Worm (Caenorhabditis elegans) whole organism, L4 larva: ENCODE results near the gene eef-1B.2.

ENCODE experiments used
- D1046.2 ChIP-seq: fragments of 200-800 bp; sonication (Bioruptor generic); IDR thresholded peaks from 2 replicates; pipeline ENCODE4 v1.3.6; 2022; ENCODE audit warnings: missing genetic modification characterization, missing compliant biosample characterization
- R02D3.7 ChIP-seq: fragments of 150-350 bp; sonication (generic microtip); optimal IDR thresholded peaks from 3 replicates; lab custom pipeline; 2014; ENCODE audit warnings: missing biosample characterization, missing genetic modification characterization
- T26A8.4 ChIP-seq: fragments of 200-800 bp; sonication (Bioruptor generic); IDR thresholded peaks from 2 replicates; pipeline ENCODE4 v1.3.6; 2022; ENCODE audit warnings: missing genetic modification characterization, missing compliant biosample characterization
- aha-1 ChIP-seq: fragments of 150-350 bp; peaks from one replicate; lab custom pipeline; 2014; ENCODE audit warnings: missing biosample characterization, missing genetic modification characterization
- ama-1 ChIP-seq: fragments of 150-350 bp; optimal IDR thresholded peaks from 2 replicates; lab custom pipeline; 2014; ENCODE audit warnings: inconsistent platforms, mixed read lengths
- ceh-28 ChIP-seq: fragments of 150-350 bp; optimal IDR thresholded peaks from 2 replicates; lab custom pipeline; 2014; ENCODE audit warnings: missing biosample characterization, missing genetic modification reagents, missing genetic modification characterization
- ceh-82 ChIP-seq: sonication (generic microtip); optimal IDR thresholded peaks from 2 replicates; lab custom pipeline; 2017; ENCODE audit warnings: missing biosample characterization, missing genetic modification characterization
- daf-16 ChIP-seq, 3 experiments: sonication (generic microtip); optimal IDR thresholded peaks; 2 replicates each; lab custom pipeline; 2016 to 2017; ENCODE audit warnings: missing genetic modification characterization in 3 of 3, missing genetic modification reagents in 3 of 3, mild to moderate bottlenecking in 2 of 3, missing compliant biosample characterization in 2 of 3, missing biosample characterization in 1 of 3, moderate library complexity in 1 of 3
- daf-19 ChIP-seq: fragments of 200-800 bp; sonication (Bioruptor generic); conservative IDR thresholded peaks from 2 replicates; pipeline ENCODE4 v1.3.6; 2022; ENCODE audit warnings: missing genetic modification characterization, missing compliant biosample characterization
- daf-8 ChIP-seq: fragments of 200-800 bp; sonication (Bioruptor generic); IDR thresholded peaks from 2 replicates; pipeline ENCODE4 v1.3.6; 2022; ENCODE audit warnings: missing genetic modification characterization, missing compliant biosample characterization
- dmd-8 ChIP-seq: fragments of 200-800 bp; sonication (Bioruptor generic); IDR thresholded peaks from 2 replicates; pipeline ENCODE4 v1.3.6; 2022; ENCODE audit warnings: missing genetic modification characterization, missing compliant biosample characterization
- egl-43 ChIP-seq: fragments of 200-800 bp; sonication (Bioruptor generic); IDR thresholded peaks from 2 replicates; pipeline ENCODE4 v1.3.6; 2022; ENCODE audit warnings: missing genetic modification reagents, missing genetic modification characterization, missing compliant biosample characterization
- gei-8 ChIP-seq: fragments of 200-800 bp; sonication (Bioruptor generic); optimal IDR thresholded peaks from 2 replicates; lab custom pipeline; 2018; ENCODE audit warnings: mild to moderate bottlenecking, missing genetic modification characterization, missing compliant biosample characterization
- hif-1 ChIP-seq, 2 experiments: sonication (generic microtip); optimal IDR thresholded peaks; 2 replicates each; lab custom pipeline; 2016 to 2017; ENCODE audit warnings: missing compliant biosample characterization in 2 of 2, missing genetic modification characterization in 2 of 2, missing genetic modification reagents in 2 of 2, missing genotype in 2 of 2, mild to moderate bottlenecking in 1 of 2
- hmg-1.1 ChIP-seq: fragments of 200-800 bp; sonication (Bioruptor generic); IDR thresholded peaks from 2 replicates; pipeline ENCODE4 v1.3.6; 2022; ENCODE audit warnings: missing genetic modification reagents, missing genetic modification characterization, missing compliant biosample characterization
- lim-7 ChIP-seq: fragments of 200-800 bp; sonication (Bioruptor generic); IDR thresholded peaks from 2 replicates; pipeline ENCODE4 v1.3.6; 2022; ENCODE audit warnings: missing genetic modification characterization, missing compliant biosample characterization
- lin-1 ChIP-seq: fragments of 200-800 bp; sonication (Bioruptor generic); IDR thresholded peaks from 2 replicates; pipeline ENCODE4 v1.3.6; 2022; ENCODE audit warnings: missing genetic modification reagents, missing genetic modification characterization, missing compliant biosample characterization
- lin-13 ChIP-seq: fragments of 150-350 bp; optimal IDR thresholded peaks from 2 replicates; lab custom pipeline; 2014; ENCODE audit warnings: missing biosample characterization, missing genetic modification reagents, missing genetic modification characterization
- lin-38 ChIP-seq: fragments of 200-800 bp; sonication (Bioruptor generic); IDR thresholded peaks from 2 replicates; pipeline ENCODE4 v1.3.6; 2022; ENCODE audit warnings: missing genetic modification reagents, missing genetic modification characterization, missing compliant biosample characterization
- madf-5 ChIP-seq, 2 experiments: fragments of 200-800 bp; sonication (Bioruptor generic); IDR thresholded peaks; 2 replicates each; pipeline ENCODE4 v1.3.6; 2022; ENCODE audit warnings: missing compliant biosample characterization in 2 of 2, missing genetic modification characterization in 2 of 2
- mdl-1 ChIP-seq, 2 experiments: fragments of 150-350 bp in 1 of 2; sonication (generic microtip) in 1 of 2; optimal IDR thresholded peaks; 2 replicates each; lab custom pipeline; 2014 to 2017; ENCODE audit warnings: missing biosample characterization in 2 of 2, missing genetic modification characterization in 2 of 2
- mxl-2 ChIP-seq: fragments of 200-800 bp; sonication (Bioruptor generic); conservative IDR thresholded peaks from 2 replicates; pipeline ENCODE4 v1.3.6; 2022; ENCODE audit warnings: missing genetic modification reagents, missing genetic modification characterization, missing compliant biosample characterization
- nhr-11 ChIP-seq: fragments of 150-350 bp; optimal IDR thresholded peaks from 2 replicates; lab custom pipeline; 2014; ENCODE audit warnings: missing biosample characterization, missing genetic modification characterization
- nhr-28 ChIP-seq: fragments of 150-350 bp; optimal IDR thresholded peaks from 2 replicates; lab custom pipeline; 2014; ENCODE audit warnings: missing biosample characterization, missing genetic modification characterization
- nhr-6 ChIP-seq: fragments of 150-350 bp; optimal IDR thresholded peaks from 2 replicates; lab custom pipeline; 2014; ENCODE audit warnings: missing biosample characterization, missing genetic modification characterization
- nhr-76 ChIP-seq: fragments of 150-350 bp; optimal IDR thresholded peaks from 2 replicates; lab custom pipeline; 2014; ENCODE audit warnings: missing biosample characterization, missing genetic modification characterization
- set-16 ChIP-seq: fragments of 200-800 bp; sonication (Bioruptor generic); IDR thresholded peaks from 2 replicates; pipeline ENCODE4 v1.3.6; 2022; ENCODE audit warnings: missing genetic modification reagents, missing genetic modification characterization, missing compliant biosample characterization
- snpc-1.2 ChIP-seq: fragments of 200-800 bp; sonication (Bioruptor generic); IDR thresholded peaks from 2 replicates; pipeline ENCODE4 v1.3.6; 2022; ENCODE audit warnings: missing genetic modification reagents, missing genetic modification characterization, missing compliant biosample characterization
- unc-39 ChIP-seq: sonication (generic microtip); optimal IDR thresholded peaks from 2 replicates; lab custom pipeline; 2017; ENCODE audit warnings: missing biosample characterization, missing genetic modification characterization
- zfp-3 ChIP-seq: fragments of 200-800 bp; sonication (Bioruptor generic); conservative IDR thresholded peaks from 2 replicates; pipeline ENCODE4 v1.3.6; 2022; ENCODE audit warnings: missing genetic modification reagents, missing genetic modification characterization, missing compliant biosample characterization
- ztf-11 ChIP-seq: fragments of 150-350 bp; optimal IDR thresholded peaks from 2 replicates; lab custom pipeline; 2014; ENCODE audit warnings: missing biosample characterization, missing genetic modification characterization

eef-1B.2 gene

DNA sequence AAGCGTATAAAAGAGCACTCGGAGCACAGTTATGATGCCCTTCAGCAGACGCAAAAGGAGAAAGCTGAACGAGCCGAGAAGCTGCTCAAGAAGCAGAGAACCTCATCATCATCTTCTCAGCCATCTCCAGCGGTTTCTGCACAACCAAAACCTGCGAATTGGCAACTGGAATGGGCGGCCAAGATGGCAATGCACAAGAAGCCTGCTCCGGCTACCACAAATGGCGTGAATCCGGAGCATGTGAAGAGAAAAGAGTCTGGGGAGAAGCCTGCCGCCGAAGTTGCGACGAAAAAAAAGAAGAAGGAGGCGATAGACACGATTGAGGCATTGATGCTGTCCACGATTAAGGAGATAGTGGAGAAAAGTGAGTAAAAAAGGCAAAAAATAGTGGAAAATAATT is 4.0 kb downstream of the eef-1B.2 start:
- no peak for TF ChIP-seq lin-13 (GFP tag; lab: Kevin White, UChicago)
- peak; percentile 95 for TF ChIP-seq aha-1 (tag; lab: Kevin White, UChicago)

DNA sequence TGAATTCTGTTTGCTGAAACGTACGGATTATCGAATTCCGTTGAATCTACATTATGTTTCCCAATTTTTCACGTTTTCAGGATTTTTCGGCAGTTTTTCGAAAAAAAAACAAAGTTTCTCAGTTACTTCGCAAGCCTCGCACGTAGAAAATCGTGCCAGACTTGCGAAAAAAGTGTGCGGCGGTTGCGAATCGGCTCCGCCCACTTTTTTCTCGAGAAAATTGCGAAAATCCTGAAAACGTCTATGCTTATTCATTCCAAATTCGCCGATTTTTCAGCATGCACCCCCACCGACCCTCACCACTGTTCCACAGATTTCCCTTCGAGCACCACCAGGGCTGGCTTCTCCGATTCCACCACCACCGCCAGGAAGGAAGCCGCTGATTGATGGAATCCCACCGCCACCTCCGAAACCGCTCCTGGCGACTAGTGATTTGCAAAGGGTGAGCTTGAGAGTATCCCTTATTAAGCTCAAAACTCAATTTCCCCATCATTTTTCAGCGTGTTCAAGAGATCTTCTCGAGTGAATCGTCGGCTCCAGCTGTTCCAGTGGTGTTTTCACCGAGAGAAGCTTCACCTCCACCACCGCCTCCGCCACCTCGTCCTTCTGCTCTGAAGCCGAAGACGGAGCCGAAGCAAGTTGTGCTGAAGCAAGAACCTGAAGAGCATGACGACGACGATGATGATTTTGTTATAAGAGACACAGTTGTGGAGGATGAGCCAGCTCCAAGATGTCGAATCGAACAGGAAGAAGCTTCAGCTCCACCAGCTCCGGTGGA is 5.2 kb downstream of the eef-1B.2 start:
- TF ChIP-seq daf-8 (GFP tag; lab: Robert Waterston, UW) (no peak), nhr-76 (tag; lab: Kevin White, UChicago) (no peak), nhr-28 (tag; lab: Kevin White, UChicago) (no peak), unc-39 (no peak), ama-1 (lab: Kevin White, UChicago) (peak; percentile 7), ceh-82 (tag; lab: Kevin White, UChicago) (no peak), ceh-28 (tag; lab: Kevin White, UChicago) (no peak), mdl-1 (tag; optimal IDR thresholded peaks at IDR 0.05; lab: Kevin White, UChicago) (no peak), egl-43 (GFP tag; lab: Robert Waterston, UW) (0 out of 2 replicates have a peak, but pooled peaks have one; percentile 4), lim-7 (0 out of 2 replicates have a peak, but pooled peaks have one; percentile 8), daf-16 (GFP tag; optimal IDR thresholded peaks at IDR 0.05; lab: Kevin White, UChicago) (no peak), daf-16 (tag; optimal IDR thresholded peaks at IDR 0.05; lab: Kevin White, UChicago) (no peak), daf-19 (GFP tag; lab: Robert Waterston, UW) (no peak), snpc-1.2 (GFP tag; lab: Robert Waterston, UW) (peak; percentile 87), set-16 (GFP tag; lab: Robert Waterston, UW) (peak; percentile 85), nhr-6 (tag; lab: Kevin White, UChicago) (no peak), lin-13 (GFP tag; lab: Kevin White, UChicago) (no peak), lin-38 (GFP tag; lab: Robert Waterston, UW) (peak; percentile 49)

DNA sequence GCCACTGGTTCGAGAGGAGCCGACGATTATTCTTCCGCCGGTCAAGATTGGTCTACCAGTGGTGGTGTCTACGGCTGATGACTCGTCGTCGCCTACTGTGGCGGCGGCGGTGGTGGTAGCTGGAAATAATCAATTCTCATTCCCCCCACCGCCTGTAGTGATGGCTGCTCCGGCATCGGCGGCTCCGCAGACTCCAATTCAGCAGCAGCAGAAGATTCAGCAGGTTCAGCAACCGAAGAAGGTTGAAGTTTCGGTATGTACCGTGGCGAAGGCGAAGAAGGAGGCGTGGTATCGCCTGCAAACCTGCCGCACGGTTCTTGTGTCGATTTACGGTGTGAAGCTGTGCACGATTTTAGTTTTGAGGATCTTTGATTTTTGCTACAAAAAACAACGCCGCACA is 9.0 kb downstream of the eef-1B.2 start:
- TF ChIP-seq nhr-11 (tag; lab: Kevin White, UChicago) (no peak), lin-1 (no peak), aha-1 (tag; lab: Kevin White, UChicago) (peak; percentile 57), zfp-3 (GFP tag; lab: Robert Waterston, UW) (no peak), R02D3.7 (tag; lab: Kevin White, UChicago) (no peak), dmd-8 (no peak), T26A8.4 (GFP tag; lab: Robert Waterston, UW) (no peak), madf-5 (GFP tag; IDR thresholded peaks at IDR 0.05; lab: Robert Waterston, UW) (0 out of 4 replicates have a peak, but pooled peaks of 1 of the 2 experiments have one; percentile 1), ztf-11 (no peak), hif-1 (tag; optimal IDR thresholded peaks at IDR 0.05; lab: Kevin White, UChicago) (no peak), hmg-1.1 (GFP tag; lab: Robert Waterston, UW) (0 out of 2 replicates have a peak, but pooled peaks have one; percentile 7), D1046.2 (no peak), set-16 (GFP tag; lab: Robert Waterston, UW) (peak; percentile 78), snpc-1.2 (GFP tag; lab: Robert Waterston, UW) (0 out of 2 replicates have a peak, but pooled peaks have one; percentile 41), mxl-2 (GFP tag; lab: Robert Waterston, UW) (no peak), gei-8 (GFP tag; lab: Kevin White, UChicago) (no peak)

DNA sequence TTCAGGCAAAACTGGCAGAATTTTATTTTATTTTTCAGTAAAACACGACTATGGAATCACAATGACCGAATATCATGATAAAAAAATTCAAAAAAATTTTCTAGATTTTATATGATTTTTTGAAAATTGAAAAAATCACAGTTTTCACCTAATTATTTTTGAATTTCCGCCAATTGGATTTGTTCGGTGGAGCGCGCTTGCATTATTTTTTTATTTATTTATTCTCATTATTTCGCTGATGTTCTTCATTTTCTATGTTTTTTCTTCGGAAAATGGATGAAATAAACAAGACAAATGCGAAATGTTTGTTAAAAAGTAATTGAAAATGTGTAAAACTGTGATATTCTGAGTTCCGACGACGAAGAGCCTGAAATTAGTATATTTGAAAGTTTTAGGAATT is 10.8 kb downstream of the eef-1B.2 start:
- TF ChIP-seq snpc-1.2 (GFP tag; lab: Robert Waterston, UW) = peak; percentile 54
- peak; percentile 56 for TF ChIP-seq lin-38 (GFP tag; lab: Robert Waterston, UW)
